Fruit fly (Drosophila melanogaster) whole organism, embryonic: ENCODE measurements around the gene nonC.

Experiments
- Aef1 ChIP-seq: fragments of 200-800 bp; sonication (Bioruptor generic); IDR thresholded peaks from 3 replicates; pipeline ENCODE4 v1.3.6; 2022; ENCODE audit warnings: missing biosample characterization, missing genetic modification characterization
- Asciz ChIP-seq: fragments of 200-800 bp; sonication (Bioruptor generic); optimal IDR thresholded peaks from 2 replicates; lab custom pipeline; 2017; ENCODE audit warnings: missing biosample characterization, mild to moderate bottlenecking, missing genetic modification characterization, missing genetic modification reagents
- Bgb ChIP-seq: fragments of 200-800 bp; sonication (Bioruptor generic); IDR thresholded peaks from 2 replicates; pipeline ENCODE4 v1.3.6; 2022; ENCODE audit warnings: missing biosample characterization, missing genetic modification characterization; ENCODE audit not compliant: partially characterized antibody
- CG11695 ChIP-seq: fragments of 200-800 bp; sonication (Bioruptor generic); IDR thresholded peaks from 3 replicates; pipeline ENCODE4 v1.3.6; 2022; ENCODE audit warnings: missing biosample characterization, missing genetic modification characterization
- CG12391 ChIP-seq: fragments of 200-800 bp; sonication (Bioruptor generic); optimal IDR thresholded peaks from 3 replicates; lab custom pipeline; 2018; ENCODE audit warnings: missing biosample characterization, mild to moderate bottlenecking, missing genetic modification characterization, moderate library complexity
- CG13624 ChIP-seq: fragments of 200-800 bp; sonication (Bioruptor generic); optimal IDR thresholded peaks from 2 replicates; lab custom pipeline; 2016; ENCODE audit warnings: missing biosample characterization, missing genetic modification characterization
- CG3065 ChIP-seq: fragments of 200-800 bp; sonication (Bioruptor generic); optimal IDR thresholded peaks from 2 replicates; lab custom pipeline; 2016; ENCODE audit warnings: missing biosample characterization, missing genetic modification characterization
- CG3407 ChIP-seq: fragments of 200-800 bp; sonication (Bioruptor generic); optimal IDR thresholded peaks from 2 replicates; lab custom pipeline; 2018; ENCODE audit warnings: missing biosample characterization, mild to moderate bottlenecking, missing genetic modification characterization
- CG34422 ChIP-seq: fragments of 200-800 bp; sonication (Bioruptor generic); IDR thresholded peaks from 3 replicates; pipeline ENCODE4 v1.3.6; 2022; ENCODE audit warnings: missing biosample characterization, missing genetic modification characterization
- CG4282 ChIP-seq: fragments of 200-800 bp; sonication (Bioruptor generic); optimal IDR thresholded peaks from 2 replicates; lab custom pipeline; 2016; ENCODE audit warnings: missing biosample characterization, missing genetic modification characterization
- CG4707 ChIP-seq: fragments of 200-800 bp; sonication (Bioruptor generic); optimal IDR thresholded peaks from 2 replicates; lab custom pipeline; 2018; ENCODE audit warnings: missing biosample characterization, mild to moderate bottlenecking, missing genetic modification characterization, moderate library complexity
- CG4854 ChIP-seq: fragments of 200-800 bp; sonication (Bioruptor generic); optimal IDR thresholded peaks from 2 replicates; lab custom pipeline; 2016; ENCODE audit warnings: missing biosample characterization, missing genetic modification characterization, inconsistent platforms
- CG5245 ChIP-seq: fragments of 200-800 bp; sonication (Bioruptor generic); optimal IDR thresholded peaks from 3 replicates; lab custom pipeline; 2016; ENCODE audit warnings: missing biosample characterization, missing genetic modification characterization
- CG5953 ChIP-seq: fragments of 200-800 bp; sonication (Bioruptor generic); IDR thresholded peaks from 2 replicates; pipeline ENCODE4 v1.3.6; 2022; ENCODE audit warnings: missing biosample characterization, missing genetic modification characterization
- CG6854 ChIP-seq: fragments of 200-800 bp; sonication (Bioruptor generic); optimal IDR thresholded peaks from 3 replicates; lab custom pipeline; 2017; ENCODE audit warnings: missing biosample characterization, mild to moderate bottlenecking, missing genetic modification characterization
- CG7987 ChIP-seq: fragments of 200-800 bp; sonication (Bioruptor generic); optimal IDR thresholded peaks from 2 replicates; lab custom pipeline; 2018; ENCODE audit warnings: missing biosample characterization, mild to moderate bottlenecking, missing genetic modification characterization, moderate library complexity
- CG8089 ChIP-seq: fragments of 200-800 bp; sonication (Bioruptor generic); optimal IDR thresholded peaks from 3 replicates; lab custom pipeline; 2016; ENCODE audit warnings: missing biosample characterization, missing genetic modification characterization
- CG9437 ChIP-seq: fragments of 200-800 bp; sonication (Bioruptor generic); optimal IDR thresholded peaks from 2 replicates; lab custom pipeline; 2018; ENCODE audit warnings: missing biosample characterization, mild to moderate bottlenecking, missing genetic modification characterization
- CkIIα-i1 ChIP-seq: fragments of 200-800 bp; sonication (Bioruptor generic); IDR thresholded peaks from 2 replicates; pipeline ENCODE4 v1.3.6; 2022; ENCODE audit warnings: missing biosample characterization, missing genetic modification characterization
- Deaf1 ChIP-seq: fragments of 200-800 bp; optimal IDR thresholded peaks from 3 replicates; lab custom pipeline; 2019; ENCODE audit warnings: missing biosample characterization, mild to moderate bottlenecking, missing genetic modification characterization, moderate library complexity
- Dref ChIP-seq: fragments of 200-800 bp; sonication (Bioruptor generic); IDR thresholded peaks from 2 replicates; pipeline ENCODE4 v1.3.6; 2022; ENCODE audit warnings: missing biosample characterization, missing genetic modification characterization
- HLHmδ ChIP-seq: fragments of 200-800 bp; sonication (Bioruptor generic); optimal IDR thresholded peaks from 2 replicates; lab custom pipeline; 2018; ENCODE audit warnings: missing biosample characterization, mild to moderate bottlenecking, missing genetic modification characterization, moderate library complexity
- Meics ChIP-seq: fragments of 200-800 bp; sonication (Bioruptor generic); optimal IDR thresholded peaks from 2 replicates; lab custom pipeline; 2017; ENCODE audit warnings: missing biosample characterization, mild to moderate bottlenecking, missing genetic modification characterization
- Nf-YA ChIP-seq: fragments of 200-800 bp; sonication (Bioruptor generic); IDR thresholded peaks from 2 replicates; pipeline ENCODE4 v1.3.6; 2022; ENCODE audit warnings: missing biosample characterization, missing genetic modification characterization
- Rfx ChIP-seq: fragments of 200-800 bp; sonication (Bioruptor generic); IDR thresholded peaks from 2 replicates; pipeline ENCODE4 v1.3.6; 2022; ENCODE audit warnings: missing biosample characterization, missing genetic modification characterization
- Sox100B ChIP-seq: fragments of 200-800 bp; sonication (Bioruptor generic); optimal IDR thresholded peaks from 3 replicates; lab custom pipeline; 2018; ENCODE audit warnings: missing biosample characterization, mild to moderate bottlenecking, missing genetic modification characterization
- Tbp ChIP-seq: fragments of >200 bp; optimal IDR thresholded peaks from 2 replicates; lab custom pipeline; 2018; ENCODE audit warnings: missing biosample characterization, missing genetic modification characterization
- Xbp1 ChIP-seq: fragments of 200-800 bp; sonication (Bioruptor generic); optimal IDR thresholded peaks from 3 replicates; lab custom pipeline; 2016; ENCODE audit warnings: missing biosample characterization, mild to moderate bottlenecking, missing genetic modification characterization
- amos ChIP-seq: fragments of 200-800 bp; sonication (Bioruptor generic); IDR thresholded peaks from 2 replicates; pipeline ENCODE4 v1.3.6; 2022; ENCODE audit warnings: missing biosample characterization, missing genetic modification characterization; ENCODE audit not compliant: partially characterized antibody
- bigmax ChIP-seq: fragments of 200-800 bp; sonication (Bioruptor generic); optimal IDR thresholded peaks from 2 replicates; lab custom pipeline; 2018; ENCODE audit warnings: missing biosample characterization, mild to moderate bottlenecking, missing genetic modification characterization
- br ChIP-seq: fragments of >200 bp; optimal IDR thresholded peaks from 2 replicates; lab custom pipeline; 2017
- bsh ChIP-seq, 2 experiments: fragments of 200-800 bp; sonication (Bioruptor generic); optimal IDR thresholded peaks; 2 replicates each; lab custom pipeline; 2017 to 2018; ENCODE audit warnings: mild to moderate bottlenecking in 2 of 2, missing biosample characterization in 2 of 2, missing genetic modification characterization in 2 of 2, moderate library complexity in 1 of 2
- corto ChIP-seq: fragments of 200-800 bp; sonication (Bioruptor generic); optimal IDR thresholded peaks from 2 replicates; lab custom pipeline; 2016; ENCODE audit warnings: missing biosample characterization, mild to moderate bottlenecking, missing genetic modification characterization, moderate library complexity
- disco-r ChIP-seq: fragments of 200-800 bp; sonication (Bioruptor generic); optimal IDR thresholded peaks from 2 replicates; lab custom pipeline; 2016; ENCODE audit warnings: missing biosample characterization, missing genetic modification characterization
- dm ChIP-seq: fragments of 200-800 bp; sonication (Bioruptor generic); optimal IDR thresholded peaks from 3 replicates; lab custom pipeline; 2016; ENCODE audit warnings: missing biosample characterization, missing genetic modification characterization
- ftz-f1 ChIP-seq: fragments of 200-800 bp; sonication (Bioruptor generic); optimal IDR thresholded peaks from 2 replicates; lab custom pipeline; 2016; ENCODE audit warnings: missing biosample characterization, missing genetic modification characterization
- gfzf ChIP-seq: fragments of 200-800 bp; sonication (Bioruptor generic); optimal IDR thresholded peaks from 2 replicates; lab custom pipeline; 2016; ENCODE audit warnings: missing biosample characterization, mild to moderate bottlenecking, missing genetic modification characterization, moderate library complexity
- gt ChIP-seq: fragments of 200-800 bp; sonication (Bioruptor generic); IDR thresholded peaks from 2 replicates; pipeline ENCODE4 v1.3.6; 2022; ENCODE audit warnings: missing biosample characterization, missing genetic modification characterization
- lov ChIP-seq, 2 experiments: fragments of 200-800 bp in 1 of 2; fragments of >200 bp in 1 of 2; sonication (Bioruptor generic) in 1 of 2; IDR thresholded peaks in 1 of 2; optimal IDR thresholded peaks in 1 of 2; 2 replicates in 1 of 2; 3 replicates in 1 of 2; pipeline versions ENCODE4 v1.3.6 to Lab custom; 2017 to 2022; ENCODE audit warnings: missing biosample characterization in 1 of 2, missing genetic modification characterization in 1 of 2
- pnt ChIP-seq: fragments of 200-800 bp; sonication (Bioruptor generic); optimal IDR thresholded peaks from 3 replicates; lab custom pipeline; 2016; ENCODE audit warnings: missing biosample characterization, missing genetic modification characterization
- prd ChIP-seq, 3 experiments: fragments of >200 bp in 2 of 3; fragments of 200-800 bp in 1 of 3; sonication (Bioruptor generic) in 1 of 3; optimal IDR thresholded peaks in 2 of 3; IDR thresholded peaks in 1 of 3; 2 replicates in 2 of 3; 3 replicates in 1 of 3; pipeline versions ENCODE4 v1.3.6 to Lab custom; 2017 to 2022; ENCODE audit warnings: missing biosample characterization in 1 of 3, missing genetic modification characterization in 1 of 3
- ranshi ChIP-seq: fragments of 200-800 bp; sonication (Bioruptor generic); IDR thresholded peaks from 2 replicates; pipeline ENCODE4 v1.3.6; 2022; ENCODE audit warnings: missing biosample characterization, missing genetic modification characterization
- scrt ChIP-seq: fragments of 200-800 bp; sonication (Bioruptor generic); optimal IDR thresholded peaks from 2 replicates; lab custom pipeline; 2018; ENCODE audit warnings: missing biosample characterization, mild to moderate bottlenecking, missing genetic modification characterization, moderate library complexity
- sr ChIP-seq: fragments of 200-800 bp; sonication (Bioruptor generic); IDR thresholded peaks from 3 replicates; pipeline ENCODE4 v1.3.6; 2022; ENCODE audit warnings: missing biosample characterization, missing genetic modification characterization
- tio ChIP-seq: fragments of 200-800 bp; sonication (Bioruptor generic); optimal IDR thresholded peaks from 2 replicates; lab custom pipeline; 2017; ENCODE audit warnings: missing biosample characterization, missing genetic modification characterization, inconsistent platforms
- wek ChIP-seq: fragments of 200-800 bp; sonication (Bioruptor generic); optimal IDR thresholded peaks from 3 replicates; lab custom pipeline; 2018; ENCODE audit warnings: missing biosample characterization, mild to moderate bottlenecking, missing genetic modification characterization, moderate library complexity
- z ChIP-seq: fragments of 200-800 bp; sonication (Bioruptor generic); IDR thresholded peaks from 3 replicates; pipeline ENCODE4 v1.3.6; 2022; ENCODE audit warnings: missing biosample characterization, missing genetic modification characterization
- zen2 ChIP-seq: fragments of 200-800 bp; sonication (Bioruptor generic); IDR thresholded peaks from 3 replicates; pipeline ENCODE4 v1.3.6; 2022; ENCODE audit warnings: missing biosample characterization, missing genetic modification characterization; ENCODE audit not compliant: partially characterized antibody
- zfh1 ChIP-seq: fragments of 200-800 bp; sonication (Bioruptor generic); IDR thresholded peaks from 3 replicates; pipeline ENCODE4 v1.3.6; 2022; ENCODE audit warnings: missing biosample characterization, missing genetic modification characterization

The nonC gene

dm6 chrX:6863289-6863938 lies 39.1 kb downstream of the nonC start, which contains the start of gene CG43736 (continued):
- TF ChIP-seq Meics (GFP tag; lab: Kevin White, UChicago) (peak; percentile 96), CG7987 (GFP tag; lab: Kevin White, UChicago) (peak; percentile 85), corto (peak; percentile 55), CG4854 (peak; percentile 82), Sox100B (GFP tag; lab: Kevin White, UChicago) (peak; percentile 98), CG9437 (GFP tag; lab: Kevin White, UChicago) (peak; percentile 92), ftz-f1 (peak; percentile 20), Dref (GFP tag; lab: Robert Waterston, UW) (no peak), tio (GFP tag; lab: Kevin White, UChicago) (peak; percentile 93), dm (GFP tag; lab: Kevin White, UChicago) (peak; percentile 79), CG8089 (peak; percentile 90), CG34422 (GFP tag; lab: Robert Waterston, UW) (peak; percentile 86), CG13624 (GFP tag; lab: Kevin White, UChicago) (peak; percentile 87), bigmax (GFP tag; lab: Kevin White, UChicago) (peak; percentile 48), Xbp1 (GFP tag; lab: Kevin White, UChicago) (peak; percentile 95), CG5245 (peak; percentile 85), gfzf (GFP tag; lab: Kevin White, UChicago) (no peak), disco-r (peak; percentile 87), scrt (peak; percentile 92), CG4282 (GFP tag; lab: Kevin White, UChicago) (peak; percentile 53), zen2 (no peak), Asciz (peak; percentile 95), br (lab: Kevin White, UChicago) (no peak), bsh (GFP tag; optimal IDR thresholded peaks at IDR 0.05; lab: Kevin White, UChicago) (peak; percentile 92 to 96), amos (no peak), lov (optimal IDR thresholded peaks at IDR 0.05; lab: Kevin White, UChicago) (no peak), lov (GFP tag; IDR thresholded peaks at IDR 0.05; lab: Robert Waterston, UW) (0 out of 3 replicates have a peak, but pooled peaks have one; percentile 66), gt (GFP tag; lab: Robert Waterston, UW) (peak; percentile 74), Aef1 (GFP tag; lab: Robert Waterston, UW) (peak; percentile 87), CG11695 (GFP tag; lab: Robert Waterston, UW) (peak; percentile 93), CG6854 (GFP tag; lab: Kevin White, UChicago) (peak; percentile 94), zfh1 (peak; percentile 84), z (no peak), sr (GFP tag; lab: Robert Waterston, UW) (peak; percentile 46; the same call in 1 of the 3 replicates), CG3065 (GFP tag; lab: Kevin White, UChicago) (peak; percentile 72), CG4707 (GFP tag; lab: Kevin White, UChicago) (peak; percentile 88), Bgb (no peak), CG3407 (GFP tag; lab: Kevin White, UChicago) (peak; percentile 91), CG5953 (GFP tag; lab: Robert Waterston, UW) (peak; percentile 70), Nf-YA (GFP tag; lab: Robert Waterston, UW) (peak; percentile 82), Deaf1 (tag; lab: Kevin White, UChicago) (no peak), CG12391 (tag; lab: Kevin White, UChicago) (peak; percentile 97), wek (GFP tag; lab: Kevin White, UChicago) (peak; percentile 78), pnt (peak; percentile 90), CkIIα-i1 (GFP tag; lab: Robert Waterston, UW) (0 out of 2 replicates have a peak, but pooled peaks have one; percentile 23), prd (optimal IDR thresholded peaks at IDR 0.05; lab: Kevin White, UChicago) (no peak), prd (GFP tag; IDR thresholded peaks at IDR 0.05; lab: Robert Waterston, UW) (peak; percentile 88), Rfx (GFP tag; lab: Robert Waterston, UW) (peak; percentile 92), ranshi (peak; percentile 78; the same call in 1 of the 2 replicates), HLHmδ (GFP tag; lab: Kevin White, UChicago) (no peak), Tbp (no peak)
